Worm (Caenorhabditis elegans) whole organism, young adult: ENCODE data around the gene cht-6.

Experiments used
- F23B12.7 ChIP-seq: sonication (generic microtip); optimal IDR thresholded peaks from 2 replicates; lab custom pipeline; 2017; ENCODE audit warnings: missing genetic modification characterization, mild to moderate bottlenecking, missing compliant biosample characterization, antibody characterized with exemption, moderate library complexity; ENCODE audit not compliant: insufficient read depth
- F33H1.4 ChIP-seq: fragments of 200-800 bp; sonication (Bioruptor generic); IDR thresholded peaks from 2 replicates; pipeline ENCODE4 v1.3.6; 2022; ENCODE audit warnings: missing genetic modification reagents, missing genetic modification characterization, missing compliant biosample characterization
- F39B2.1 ChIP-seq: fragments of 200-800 bp; sonication (Bioruptor generic); IDR thresholded peaks from 2 replicates; pipeline ENCODE4 v1.3.6; 2022; ENCODE audit warnings: missing genetic modification reagents, missing genetic modification characterization, missing compliant biosample characterization
- F55B11.4 ChIP-seq: sonication (generic microtip); optimal IDR thresholded peaks from 2 replicates; lab custom pipeline; 2016; ENCODE audit warnings: missing compliant biosample characterization, missing genetic modification characterization, borderline replicate concordance; ENCODE audit not compliant: insufficient read depth
- T07F8.4 ChIP-seq: sonication (generic microtip); optimal IDR thresholded peaks from 2 replicates; lab custom pipeline; 2016; ENCODE audit warnings: mild to moderate bottlenecking, missing genetic modification characterization, moderate library complexity, missing compliant biosample characterization
- Y56A3A.18 ChIP-seq: fragments of 200-800 bp; sonication (Bioruptor generic); IDR thresholded peaks from 2 replicates; pipeline ENCODE4 v1.3.6; 2022; ENCODE audit warnings: missing genetic modification reagents, missing genetic modification characterization, missing compliant biosample characterization
- Y95B8A.8 ChIP-seq: fragments of 200-800 bp; sonication (Bioruptor generic); IDR thresholded peaks from 2 replicates; pipeline ENCODE4 v1.3.6; 2022; ENCODE audit warnings: missing genetic modification reagents, missing genetic modification characterization, missing compliant biosample characterization
- ama-1 ChIP-seq, 3 experiments: fragments of 150-350 bp in 1 of 3; sonication (generic microtip) in 2 of 3; optimal IDR thresholded peaks; 2 replicates each; lab custom pipeline; 2014 to 2018; ENCODE audit warnings: missing biosample characterization in 2 of 3, missing genetic modification characterization in 2 of 3, missing genetic modification reagents in 2 of 3
- atf-7 ChIP-seq: sonication (generic microtip); optimal IDR thresholded peaks from 2 replicates; lab custom pipeline; 2017; ENCODE audit warnings: mild to moderate bottlenecking, missing genetic modification characterization, missing compliant biosample characterization
- attf-5 ChIP-seq: fragments of 200-800 bp; sonication (Bioruptor generic); optimal IDR thresholded peaks from 2 replicates; lab custom pipeline; 2018; ENCODE audit warnings: mild to moderate bottlenecking, missing genetic modification characterization, missing compliant biosample characterization
- ccch-3 ChIP-seq: fragments of 200-800 bp; sonication (Bioruptor generic); optimal IDR thresholded peaks from 2 replicates; lab custom pipeline; 2018; ENCODE audit warnings: mild to moderate bottlenecking, missing genetic modification characterization, missing compliant biosample characterization
- cebp-1 ChIP-seq, 2 experiments: fragments of 200-800 bp in 1 of 2; sonication (Bioruptor generic) in 1 of 2; sonication (generic microtip) in 1 of 2; IDR thresholded peaks in 1 of 2; optimal IDR thresholded peaks in 1 of 2; 2 replicates each; pipeline versions ENCODE4 v1.3.6 to Lab custom; 2017 to 2022; ENCODE audit warnings: missing compliant biosample characterization in 2 of 2, missing genetic modification characterization in 2 of 2, mild to moderate bottlenecking in 1 of 2, missing genetic modification reagents in 1 of 2, moderate library complexity in 1 of 2
- ceh-100 ChIP-seq: fragments of 200-800 bp; sonication (Bioruptor generic); IDR thresholded peaks from 2 replicates; pipeline ENCODE4 v1.3.6; 2022; ENCODE audit warnings: missing genetic modification reagents, missing genetic modification characterization, missing compliant biosample characterization
- ceh-40 ChIP-seq: fragments of 200-800 bp; sonication (Bioruptor generic); IDR thresholded peaks from 2 replicates; pipeline ENCODE4 v1.3.6; 2022; ENCODE audit warnings: missing genetic modification characterization, missing compliant biosample characterization
- ceh-91 ChIP-seq: fragments of 200-800 bp; sonication (Bioruptor generic); IDR thresholded peaks from 2 replicates; pipeline ENCODE4 v1.3.6; 2022; ENCODE audit warnings: missing genetic modification reagents, missing genetic modification characterization, missing compliant biosample characterization
- dox-1 ChIP-seq: fragments of 200-800 bp; sonication (Bioruptor generic); IDR thresholded peaks from 2 replicates; pipeline ENCODE4 v1.3.6; 2022; ENCODE audit warnings: missing genetic modification reagents, missing genetic modification characterization, missing compliant biosample characterization
- ets-4 ChIP-seq: fragments of 200-800 bp; sonication (Bioruptor generic); optimal IDR thresholded peaks from 2 replicates; lab custom pipeline; 2018; ENCODE audit warnings: mild to moderate bottlenecking, missing genetic modification characterization, missing compliant biosample characterization
- hlh-12 ChIP-seq: sonication (generic microtip); optimal IDR thresholded peaks from 2 replicates; lab custom pipeline; 2016; ENCODE audit warnings: missing genetic modification characterization, missing compliant biosample characterization
- hmg-1.2 ChIP-seq: fragments of 200-800 bp; sonication (Bioruptor generic); IDR thresholded peaks from 2 replicates; pipeline ENCODE4 v1.3.6; 2022; ENCODE audit warnings: missing genetic modification reagents, missing genetic modification characterization, missing compliant biosample characterization
- hmg-20 ChIP-seq: fragments of 200-800 bp; sonication (Bioruptor generic); IDR thresholded peaks from 2 replicates; pipeline ENCODE4 v1.3.6; 2022; ENCODE audit warnings: missing genetic modification reagents, missing genetic modification characterization, missing compliant biosample characterization
- hrde-1 ChIP-seq: sonication (generic microtip); optimal IDR thresholded peaks from 2 replicates; lab custom pipeline; 2016; ENCODE audit warnings: missing genetic modification characterization, mild to moderate bottlenecking, missing compliant biosample characterization, moderate library complexity, missing genotype, missing genetic modification reagents, borderline replicate concordance
- lin-26 ChIP-seq: fragments of 200-800 bp; sonication (Bioruptor generic); IDR thresholded peaks from 2 replicates; pipeline ENCODE4 v1.3.6; 2022; ENCODE audit warnings: missing genetic modification reagents, missing genetic modification characterization, missing compliant biosample characterization
- lir-1 ChIP-seq: fragments of 200-800 bp; sonication (Bioruptor generic); conservative IDR thresholded peaks from 2 replicates; pipeline ENCODE4 v1.3.6; 2022; ENCODE audit warnings: missing genetic modification reagents, missing genetic modification characterization, missing compliant biosample characterization
- madf-10 ChIP-seq: sonication (generic microtip); optimal IDR thresholded peaks from 2 replicates; lab custom pipeline; 2016; ENCODE audit warnings: mild to moderate bottlenecking, missing genetic modification characterization, missing compliant biosample characterization
- madf-3 ChIP-seq: fragments of 200-800 bp; sonication (Bioruptor generic); IDR thresholded peaks from 2 replicates; pipeline ENCODE4 v1.3.6; 2022; ENCODE audit warnings: missing genetic modification reagents, missing genetic modification characterization, missing compliant biosample characterization
- mcd-1 ChIP-seq: fragments of 200-800 bp; sonication (Bioruptor generic); IDR thresholded peaks from 2 replicates; pipeline ENCODE4 v1.3.6; 2022; ENCODE audit warnings: missing genetic modification reagents, missing genetic modification characterization, missing compliant biosample characterization
- mxl-1 ChIP-seq: sonication (generic microtip); optimal IDR thresholded peaks from 2 replicates; lab custom pipeline; 2016; ENCODE audit warnings: missing genetic modification characterization, missing compliant biosample characterization
- nfya-2 ChIP-seq: fragments of 200-800 bp; sonication (Bioruptor generic); IDR thresholded peaks from 2 replicates; pipeline ENCODE4 v1.3.6; 2022; ENCODE audit warnings: missing genetic modification reagents, missing genetic modification characterization, missing compliant biosample characterization
- nfyb-1 ChIP-seq: fragments of 200-800 bp; sonication (Bioruptor generic); IDR thresholded peaks from 2 replicates; pipeline ENCODE4 v1.3.6; 2022; ENCODE audit warnings: missing genetic modification reagents, missing genetic modification characterization, missing compliant biosample characterization
- nhr-120 ChIP-seq: fragments of 200-800 bp; sonication (Bioruptor generic); IDR thresholded peaks from 2 replicates; pipeline ENCODE4 v1.3.6; 2022; ENCODE audit warnings: missing genetic modification characterization, missing compliant biosample characterization
- nhr-179 ChIP-seq: sonication (generic microtip); optimal IDR thresholded peaks from 2 replicates; lab custom pipeline; 2016; ENCODE audit warnings: mild to moderate bottlenecking, missing genetic modification characterization, missing compliant biosample characterization
- nhr-80 ChIP-seq: sonication (generic microtip); optimal IDR thresholded peaks from 2 replicates; lab custom pipeline; 2016; ENCODE audit warnings: missing genetic modification characterization, missing compliant biosample characterization
- nhr-90 ChIP-seq: sonication (generic microtip); optimal IDR thresholded peaks from 2 replicates; lab custom pipeline; 2016; ENCODE audit warnings: missing genotype, mild to moderate bottlenecking, missing genetic modification characterization, missing compliant biosample characterization
- pbrm-1 ChIP-seq: fragments of 200-800 bp; sonication (Bioruptor generic); IDR thresholded peaks from 2 replicates; pipeline ENCODE4 v1.3.6; 2022; ENCODE audit warnings: missing genetic modification reagents, missing genetic modification characterization, missing compliant biosample characterization
- rpc-1 ChIP-seq, 2 experiments: fragments of 150-350 bp in 1 of 2; sonication (generic microtip) in 1 of 2; optimal IDR thresholded peaks; 2 replicates each; lab custom pipeline; 2014 to 2018; ENCODE audit warnings: missing biosample characterization in 1 of 2, missing genetic modification characterization in 1 of 2, missing genetic modification reagents in 1 of 2, missing genotype in 1 of 2
- sdz-38 ChIP-seq: sonication (generic microtip); optimal IDR thresholded peaks from 2 replicates; lab custom pipeline; 2016; ENCODE audit warnings: missing genotype, missing genetic modification characterization, missing compliant biosample characterization
- snpc-1.3 ChIP-seq: sonication (generic microtip); optimal IDR thresholded peaks from 2 replicates; lab custom pipeline; 2017; ENCODE audit warnings: missing genetic modification characterization, mild to moderate bottlenecking, missing compliant biosample characterization, antibody characterized with exemption, moderate library complexity, missing genotype, missing genetic modification reagents; ENCODE audit not compliant: insufficient read depth
- unc-130 ChIP-seq: sonication (generic microtip); optimal IDR thresholded peaks from 2 replicates; lab custom pipeline; 2016; ENCODE audit warnings: missing genetic modification reagents, missing genetic modification characterization, missing compliant biosample characterization
- xnd-1 ChIP-seq: sonication (generic microtip); optimal IDR thresholded peaks from 2 replicates; lab custom pipeline; 2016; ENCODE audit warnings: missing genotype, missing genetic modification reagents, missing genetic modification characterization, missing compliant biosample characterization
- zfh-2 ChIP-seq: fragments of 200-800 bp; sonication (Bioruptor generic); conservative IDR thresholded peaks from 2 replicates; pipeline ENCODE4 v1.3.6; 2022; ENCODE audit warnings: missing genetic modification reagents, missing genetic modification characterization, missing compliant biosample characterization
- ztf-18 ChIP-seq: sonication (generic microtip); optimal IDR thresholded peaks from 2 replicates; lab custom pipeline; 2016; ENCODE audit warnings: missing genotype, mild to moderate bottlenecking, missing genetic modification characterization, missing compliant biosample characterization
- ztf-25 ChIP-seq: fragments of 200-800 bp; sonication (Bioruptor generic); IDR thresholded peaks from 2 replicates; pipeline ENCODE4 v1.3.6; 2022; ENCODE audit warnings: missing genetic modification reagents, missing genetic modification characterization, missing compliant biosample characterization
- ztf-3 ChIP-seq: fragments of 200-800 bp; sonication (Bioruptor generic); optimal IDR thresholded peaks from 2 replicates; lab custom pipeline; 2018; ENCODE audit warnings: mild to moderate bottlenecking, missing genetic modification characterization, missing compliant biosample characterization
- ztf-6 ChIP-seq: fragments of 200-800 bp; sonication (Bioruptor generic); IDR thresholded peaks from 2 replicates; pipeline ENCODE4 v1.3.6; 2022; ENCODE audit warnings: missing genetic modification reagents, missing genetic modification characterization, missing compliant biosample characterization

The cht-6 gene

DNA sequence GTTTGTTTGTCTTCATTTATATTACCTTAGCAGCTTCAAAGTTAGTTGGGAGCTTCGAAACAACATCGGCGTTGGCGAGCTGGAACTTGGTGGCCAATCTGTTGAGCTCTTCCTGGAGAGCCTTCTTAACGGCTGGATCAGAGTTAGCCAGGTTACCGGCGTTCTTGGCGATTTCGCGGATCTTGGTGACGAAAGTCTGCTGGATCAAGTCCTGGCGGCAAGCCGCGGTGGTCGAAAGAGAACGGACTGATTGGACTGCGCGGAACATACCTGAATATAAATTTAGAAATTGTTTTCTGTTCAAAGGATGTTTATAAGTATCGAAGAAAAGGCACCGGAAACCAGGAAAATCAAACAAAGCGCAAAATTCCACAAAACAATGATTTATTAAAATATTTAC, 12.1 kb downstream of the cht-6 start, which contains the start of gene atp-4 (continued):
- TF ChIP-seq xnd-1 (tag; lab: Kevin White, UChicago) (no peak), unc-130 (GFP tag; lab: Kevin White, UChicago) (no peak), cebp-1 (GFP tag; IDR thresholded peaks at IDR 0.05; lab: Robert Waterston, UW) (no peak), cebp-1 (tag; optimal IDR thresholded peaks at IDR 0.05; lab: Kevin White, UChicago) (no peak), mcd-1 (GFP tag; lab: Robert Waterston, UW) (no peak), lin-26 (GFP tag; lab: Robert Waterston, UW) (peak; percentile 46; the same call in 1 of the 2 replicates), nfyb-1 (GFP tag; lab: Robert Waterston, UW) (peak; percentile 12; the same call in 1 of the 2 replicates), F39B2.1 (GFP tag; lab: Robert Waterston, UW) (no peak), F23B12.7 (no peak), F55B11.4 (tag; lab: Kevin White, UChicago) (no peak), F33H1.4 (GFP tag; lab: Robert Waterston, UW) (no peak)

DNA sequence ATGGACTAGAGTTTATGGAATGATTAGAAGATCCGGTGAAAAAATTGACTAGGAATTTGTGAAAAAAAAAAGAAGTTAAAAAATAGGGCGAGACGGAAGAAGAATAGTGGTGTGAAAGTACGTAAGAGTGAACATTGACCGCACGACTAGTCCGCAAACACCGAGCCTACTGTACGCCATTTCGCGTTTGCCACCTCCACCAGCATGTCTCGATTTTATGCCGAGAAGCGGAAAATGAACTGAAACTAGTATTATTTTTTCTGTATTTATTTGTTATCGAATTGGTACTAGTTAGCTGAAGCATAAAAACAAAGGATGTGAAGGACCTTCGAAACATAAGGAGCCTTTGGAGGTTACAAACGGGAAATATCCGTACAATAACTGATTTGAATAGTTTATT, 12.6 kb downstream of the cht-6 start:
- peak; percentile 16 for TF ChIP-seq nhr-80 (tag; lab: Kevin White, UChicago)
- no peak for TF ChIP-seq zfh-2 (GFP tag; lab: Robert Waterston, UW)
- no peak for TF ChIP-seq T07F8.4
- no peak for TF ChIP-seq ztf-25 (GFP tag; lab: Robert Waterston, UW)
- no peak for TF ChIP-seq unc-130 (GFP tag; lab: Kevin White, UChicago)
- TF ChIP-seq mcd-1 (GFP tag; lab: Robert Waterston, UW): peak; percentile 39; the same call in 1 of the 2 replicates
- TF ChIP-seq Y56A3A.18 (GFP tag; lab: Robert Waterston, UW): no peak
- TF ChIP-seq nhr-179 (tag; lab: Kevin White, UChicago): no peak
- TF ChIP-seq madf-10 (tag; lab: Kevin White, UChicago): no peak
- TF ChIP-seq hmg-1.2: peak; percentile 28; the same call in 1 of the 2 replicates
- TF ChIP-seq F39B2.1 (GFP tag; lab: Robert Waterston, UW): no peak
- TF ChIP-seq ets-4: no peak
- TF ChIP-seq atf-7 (tag; lab: Kevin White, UChicago): no peak
- TF ChIP-seq nhr-120 (GFP tag; lab: Robert Waterston, UW): no peak
- TF ChIP-seq nfyb-1 (GFP tag; lab: Robert Waterston, UW): 0 out of 2 replicates have a peak, but pooled peaks have one; percentile 50
- TF ChIP-seq dox-1 (GFP tag; lab: Robert Waterston, UW): 0 out of 2 replicates have a peak, but pooled peaks have one; percentile 10
- TF ChIP-seq cebp-1 (GFP tag; IDR thresholded peaks at IDR 0.05; lab: Robert Waterston, UW): no peak
- TF ChIP-seq cebp-1 (tag; optimal IDR thresholded peaks at IDR 0.05; lab: Kevin White, UChicago): peak; percentile 27
- TF ChIP-seq ceh-91 (GFP tag; lab: Robert Waterston, UW): no peak
- no peak for TF ChIP-seq hmg-20 (GFP tag; lab: Robert Waterston, UW)
- no peak for TF ChIP-seq lir-1 (GFP tag; lab: Robert Waterston, UW)
- no peak for TF ChIP-seq attf-5 (GFP tag; lab: Kevin White, UChicago)
- TF ChIP-seq ztf-6: peak; percentile 37; the same call in 1 of the 2 replicates
- no peak for TF ChIP-seq hlh-12 (tag; lab: Kevin White, UChicago)
- TF ChIP-seq mxl-1 (tag; lab: Kevin White, UChicago): no peak
- no peak for TF ChIP-seq snpc-1.3 (tag; lab: Kevin White, UChicago)
- TF ChIP-seq ceh-40 (GFP tag; lab: Robert Waterston, UW): no peak
- TF ChIP-seq madf-3: no peak
- no peak for TF ChIP-seq ztf-3 (GFP tag; lab: Kevin White, UChicago)
- TF ChIP-seq ama-1 (optimal IDR thresholded peaks at IDR 0.05; lab: Kevin White, UChicago): peak; percentile 5
- no peak for TF ChIP-seq ama-1 (GFP tag; optimal IDR thresholded peaks at IDR 0.05; lab: Kevin White, UChicago)
- TF ChIP-seq ccch-3 (GFP tag; lab: Kevin White, UChicago): no peak
- TF ChIP-seq Y95B8A.8 (GFP tag; lab: Robert Waterston, UW): 0 out of 2 replicates have a peak, but pooled peaks have one; percentile 45
- TF ChIP-seq ztf-18: no peak
- no peak for TF ChIP-seq ceh-100 (GFP tag; lab: Robert Waterston, UW)
- no peak for TF ChIP-seq hrde-1 (tag; lab: Kevin White, UChicago)
- no peak for TF ChIP-seq sdz-38
- no peak for TF ChIP-seq rpc-1 (optimal IDR thresholded peaks at IDR 0.05; lab: Kevin White, UChicago)
- TF ChIP-seq rpc-1 (tag; optimal IDR thresholded peaks at IDR 0.05; lab: Kevin White, UChicago): no peak
- TF ChIP-seq nhr-90 (tag; lab: Kevin White, UChicago): no peak
- TF ChIP-seq nfya-2 (GFP tag; lab: Robert Waterston, UW): no peak
- no peak for TF ChIP-seq xnd-1 (tag; lab: Kevin White, UChicago)
- TF ChIP-seq pbrm-1 (GFP tag; lab: Robert Waterston, UW): no peak
